Worm (Caenorhabditis elegans) whole organism, L4 larva: ENCODE measurements around the gene col-183.
"Not testable (repeated sequence)": the region's sequence is repeated elsewhere in the genome, so short reads cannot be mapped to it uniquely, and the experiment has no call there.

Experiments
- F10B5.3 ChIP-seq: sonication (generic microtip); optimal IDR thresholded peaks from 2 replicates; lab custom pipeline; 2016; ENCODE audit warnings: mild to moderate bottlenecking, missing genetic modification characterization, missing compliant biosample characterization
- F37D6.2 ChIP-seq: sonication (generic microtip); optimal IDR thresholded peaks from 2 replicates; lab custom pipeline; 2016; ENCODE audit warnings: mild to moderate bottlenecking, missing genetic modification characterization, missing compliant biosample characterization
- R02D3.7 ChIP-seq: fragments of 150-350 bp; sonication (generic microtip); optimal IDR thresholded peaks from 3 replicates; lab custom pipeline; 2014; ENCODE audit warnings: missing biosample characterization, missing genetic modification characterization
- Y48G9A.11 ChIP-seq: fragments of 200-800 bp; sonication (Bioruptor generic); IDR thresholded peaks from 2 replicates; pipeline ENCODE4 v1.3.6; 2022; ENCODE audit warnings: missing genetic modification reagents, missing genetic modification characterization, missing compliant biosample characterization
- Y75B8A.6 ChIP-seq: fragments of 200-800 bp; sonication (Bioruptor generic); IDR thresholded peaks from 2 replicates; pipeline ENCODE4 v1.3.6; 2022; ENCODE audit warnings: missing genetic modification reagents, missing genetic modification characterization, missing compliant biosample characterization
- ZK337.2 ChIP-seq: fragments of 200-800 bp; sonication (Bioruptor generic); IDR thresholded peaks from 2 replicates; pipeline ENCODE4 v1.3.6; 2022; ENCODE audit warnings: missing genetic modification reagents, missing genetic modification characterization, missing compliant biosample characterization
- ZK546.5 ChIP-seq, 2 experiments: sonication (generic microtip); optimal IDR thresholded peaks; 2 replicates each; lab custom pipeline; 2017; ENCODE audit warnings: missing biosample characterization in 2 of 2, missing genetic modification characterization in 2 of 2
- aha-1 ChIP-seq: fragments of 150-350 bp; peaks from one replicate; lab custom pipeline; 2014; ENCODE audit warnings: missing biosample characterization, missing genetic modification characterization
- aly-2 ChIP-seq: sonication (generic microtip); optimal IDR thresholded peaks from 2 replicates; lab custom pipeline; 2018; ENCODE audit warnings: missing biosample characterization, missing genetic modification characterization
- ama-1 ChIP-seq: fragments of 150-350 bp; optimal IDR thresholded peaks from 2 replicates; lab custom pipeline; 2014; ENCODE audit warnings: inconsistent platforms, mixed read lengths
- ceh-20 ChIP-seq: fragments of 200-800 bp; sonication (Bioruptor generic); IDR thresholded peaks from 2 replicates; pipeline ENCODE4 v1.3.6; 2022; ENCODE audit warnings: missing genetic modification reagents, missing genetic modification characterization, missing compliant biosample characterization
- ceh-32 ChIP-seq: sonication (generic microtip); optimal IDR thresholded peaks from 2 replicates; lab custom pipeline; 2016; ENCODE audit warnings: mild to moderate bottlenecking, missing genetic modification characterization, missing compliant biosample characterization; ENCODE audit not compliant: poor library complexity
- ctbp-1 ChIP-seq: fragments of 200-800 bp; sonication (Bioruptor generic); IDR thresholded peaks from 2 replicates; pipeline ENCODE4 v1.3.6; 2022; ENCODE audit warnings: missing genetic modification reagents, missing genetic modification characterization, missing compliant biosample characterization
- daf-12 ChIP-seq: fragments of 150-350 bp; optimal IDR thresholded peaks from 2 replicates; lab custom pipeline; 2014; ENCODE audit warnings: missing biosample characterization, missing genetic modification reagents, missing genetic modification characterization
- daf-16 ChIP-seq, 3 experiments: sonication (generic microtip); optimal IDR thresholded peaks; 2 replicates each; lab custom pipeline; 2016 to 2017; ENCODE audit warnings: missing genetic modification characterization in 3 of 3, missing genetic modification reagents in 3 of 3, mild to moderate bottlenecking in 2 of 3, missing compliant biosample characterization in 2 of 3, missing biosample characterization in 1 of 3, moderate library complexity in 1 of 3
- daf-19 ChIP-seq: fragments of 200-800 bp; sonication (Bioruptor generic); conservative IDR thresholded peaks from 2 replicates; pipeline ENCODE4 v1.3.6; 2022; ENCODE audit warnings: missing genetic modification characterization, missing compliant biosample characterization
- dmd-6 ChIP-seq: fragments of 200-800 bp; sonication (Bioruptor generic); IDR thresholded peaks from 2 replicates; pipeline ENCODE4 v1.3.6; 2022; ENCODE audit warnings: missing genetic modification reagents, missing genetic modification characterization, missing compliant biosample characterization
- dmd-9 ChIP-seq: fragments of 200-800 bp; sonication (Bioruptor generic); IDR thresholded peaks from 2 replicates; pipeline ENCODE4 v1.3.6; 2022; ENCODE audit warnings: missing genetic modification reagents, missing genetic modification characterization, missing compliant biosample characterization
- duxl-1 ChIP-seq: sonication (generic microtip); optimal IDR thresholded peaks from 2 replicates; lab custom pipeline; 2016; ENCODE audit warnings: mild to moderate bottlenecking, missing genetic modification characterization, moderate library complexity, missing compliant biosample characterization; ENCODE audit not compliant: poor library complexity
- egl-43 ChIP-seq: fragments of 200-800 bp; sonication (Bioruptor generic); IDR thresholded peaks from 2 replicates; pipeline ENCODE4 v1.3.6; 2022; ENCODE audit warnings: missing genetic modification reagents, missing genetic modification characterization, missing compliant biosample characterization
- fos-1 ChIP-seq: fragments of 150-350 bp; optimal IDR thresholded peaks from 2 replicates; lab custom pipeline; 2014; ENCODE audit warnings: missing biosample characterization, missing genetic modification characterization
- hlh-30 ChIP-seq: sonication (generic microtip); optimal IDR thresholded peaks from 2 replicates; lab custom pipeline; 2017; ENCODE audit warnings: antibody characterized with exemption, mild to moderate bottlenecking, missing genetic modification characterization, missing compliant biosample characterization; ENCODE audit not compliant: insufficient read depth
- hmg-1.1 ChIP-seq: fragments of 200-800 bp; sonication (Bioruptor generic); IDR thresholded peaks from 2 replicates; pipeline ENCODE4 v1.3.6; 2022; ENCODE audit warnings: missing genetic modification reagents, missing genetic modification characterization, missing compliant biosample characterization
- jun-1 ChIP-seq: fragments of 150-350 bp; optimal IDR thresholded peaks from 2 replicates; lab custom pipeline; 2014; ENCODE audit warnings: missing biosample characterization, missing genetic modification reagents, missing genetic modification characterization
- lin-15B ChIP-seq: fragments of 150-350 bp; sonication (generic microtip); optimal IDR thresholded peaks from 3 replicates; lab custom pipeline; 2014; ENCODE audit warnings: missing biosample characterization, missing genetic modification characterization
- lin-38 ChIP-seq: fragments of 200-800 bp; sonication (Bioruptor generic); IDR thresholded peaks from 2 replicates; pipeline ENCODE4 v1.3.6; 2022; ENCODE audit warnings: missing genetic modification reagents, missing genetic modification characterization, missing compliant biosample characterization
- lsy-2 ChIP-seq, 2 experiments: fragments of 150-350 bp in 1 of 2; sonication (generic microtip) in 1 of 2; optimal IDR thresholded peaks; 2 replicates each; lab custom pipeline; 2014 to 2017; ENCODE audit warnings: missing biosample characterization in 2 of 2, missing genetic modification characterization in 2 of 2
- madf-5 ChIP-seq, 2 experiments: fragments of 200-800 bp; sonication (Bioruptor generic); IDR thresholded peaks; 2 replicates each; pipeline ENCODE4 v1.3.6; 2022; ENCODE audit warnings: missing compliant biosample characterization in 2 of 2, missing genetic modification characterization in 2 of 2
- madf-9 ChIP-seq: fragments of 200-800 bp; sonication (Bioruptor generic); conservative IDR thresholded peaks from 2 replicates; pipeline ENCODE4 v1.3.6; 2022; ENCODE audit warnings: missing genetic modification reagents, missing genetic modification characterization, missing compliant biosample characterization
- mdt-29 ChIP-seq: fragments of 200-800 bp; sonication (Bioruptor generic); IDR thresholded peaks from 2 replicates; pipeline ENCODE4 v1.3.6; 2022; ENCODE audit warnings: missing genetic modification reagents, missing genetic modification characterization, missing compliant biosample characterization
- mxl-2 ChIP-seq: fragments of 200-800 bp; sonication (Bioruptor generic); conservative IDR thresholded peaks from 2 replicates; pipeline ENCODE4 v1.3.6; 2022; ENCODE audit warnings: missing genetic modification reagents, missing genetic modification characterization, missing compliant biosample characterization
- nhr-28 ChIP-seq: fragments of 150-350 bp; optimal IDR thresholded peaks from 2 replicates; lab custom pipeline; 2014; ENCODE audit warnings: missing biosample characterization, missing genetic modification characterization
- nhr-41 ChIP-seq: fragments of 200-800 bp; sonication (Bioruptor generic); IDR thresholded peaks from 2 replicates; pipeline ENCODE4 v1.3.6; 2022; ENCODE audit warnings: missing genetic modification reagents, missing genetic modification characterization, missing compliant biosample characterization
- nhr-42 ChIP-seq: fragments of 200-800 bp; sonication (Bioruptor generic); IDR thresholded peaks from 2 replicates; pipeline ENCODE4 v1.3.6; 2022; ENCODE audit warnings: missing genetic modification characterization, missing compliant biosample characterization
- pqm-1 ChIP-seq: sonication (generic microtip); optimal IDR thresholded peaks from 2 replicates; lab custom pipeline; 2017; ENCODE audit warnings: missing biosample characterization, missing genetic modification characterization
- rbr-2 ChIP-seq: sonication (generic microtip); optimal IDR thresholded peaks from 2 replicates; lab custom pipeline; 2016; ENCODE audit warnings: missing genotype, missing genetic modification characterization, missing compliant biosample characterization
- unc-62 ChIP-seq, 3 experiments: fragments of 150-350 bp in 1 of 3; sonication (generic microtip); optimal IDR thresholded peaks in 2 of 3; peaks in 1 of 3; 1 replicate in 1 of 3; 2 replicates in 2 of 3; lab custom pipeline; 2014 to 2017; ENCODE audit warnings: missing biosample characterization in 3 of 3, missing genetic modification characterization in 3 of 3, missing genetic modification reagents in 3 of 3, missing genotype in 1 of 3
- vab-7 ChIP-seq: fragments of 200-800 bp; sonication (Bioruptor generic); IDR thresholded peaks from 2 replicates; pipeline ENCODE4 v1.3.6; 2022; ENCODE audit warnings: missing genetic modification reagents, missing genetic modification characterization, missing compliant biosample characterization
- zip-2 ChIP-seq: fragments of 150-350 bp; optimal IDR thresholded peaks from 2 replicates; lab custom pipeline; 2014; ENCODE audit warnings: missing biosample characterization, missing genetic modification characterization

The col-183 gene

DNA sequence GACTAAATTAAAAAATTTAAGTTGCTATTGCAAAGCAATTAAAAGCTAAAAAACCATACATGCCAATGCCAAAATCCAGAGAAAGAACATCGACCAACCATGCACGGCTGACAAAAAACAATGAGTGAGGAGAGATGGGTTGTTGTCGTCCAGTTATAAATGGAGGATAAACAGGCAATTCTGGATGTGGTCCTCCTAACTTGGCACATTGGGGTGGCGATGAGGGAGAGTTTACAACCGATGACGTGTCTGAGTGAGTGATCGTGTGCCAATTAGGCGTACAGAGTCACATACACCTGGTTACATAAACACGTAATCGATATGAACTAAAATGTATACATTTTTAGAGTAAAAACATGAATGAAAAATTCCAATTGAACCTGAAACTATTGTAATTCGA, 36.2 kb downstream of the col-183 start, which contains the start of gene C29F7.10:
Gene C29F7.10 (minus strand): TSS at position 101 of the 400 bp plus-strand sequence.
- TF ChIP-seq vab-7; ceh-32 (tag; lab: Kevin White, UChicago); nhr-42 (GFP tag; lab: Robert Waterston, UW): not testable (repeated sequence)

- not testable (repeated sequence) for TF ChIP-seq ctbp-1 (GFP tag; lab: Robert Waterston, UW); jun-1 (tag; lab: Kevin White, UChicago); ceh-20 (GFP tag; lab: Robert Waterston, UW)
Measured at ce11 chrX:13428755-13429154, 38.8 kb downstream of the col-183 start, which contains the start of gene fkh-4. fkh-4 (minus strand) TSS chrX:13428855.

- peak; percentile 27 for TF ChIP-seq aha-1 (tag; lab: Kevin White, UChicago)
- no peak for TF ChIP-seq lin-38 (GFP tag; lab: Robert Waterston, UW)
Measured at ce11 chrX:13423340-13423739, 44.2 kb downstream of the col-183 start, which contains the start of gene fkh-3. fkh-3 (minus strand) TSS chrX:13423440.

DNA sequence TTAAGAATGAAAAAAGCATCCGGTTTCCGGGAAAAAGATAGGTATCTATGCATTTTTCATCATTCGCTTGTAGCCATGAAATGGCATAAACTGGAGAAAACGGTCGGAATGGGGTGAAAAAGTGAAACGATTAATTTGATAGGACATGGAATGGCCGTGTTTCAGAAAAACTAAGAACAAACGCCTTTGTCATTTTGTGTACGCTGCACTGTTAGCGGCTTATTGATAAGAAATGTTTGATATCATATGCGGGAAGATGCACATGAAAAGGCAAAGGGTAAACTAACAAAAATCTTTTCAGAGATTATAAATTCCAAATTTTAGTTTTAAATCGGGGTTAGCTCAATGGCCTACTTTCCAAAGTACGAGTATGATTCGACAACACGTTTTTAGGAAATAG, 46.5 kb downstream of the col-183 start:
- TF ChIP-seq ama-1 (lab: Kevin White, UChicago) (no peak), F37D6.2 (tag; lab: Kevin White, UChicago) (no peak), ceh-20 (GFP tag; lab: Robert Waterston, UW) (no peak), daf-19 (GFP tag; lab: Robert Waterston, UW) (no peak), rbr-2 (tag; lab: Kevin White, UChicago) (no peak), hlh-30 (no peak), dmd-9 (GFP tag; lab: Robert Waterston, UW) (no peak), lsy-2 (tag; optimal IDR thresholded peaks at IDR 0.05; lab: Kevin White, UChicago) (no peak), F10B5.3 (tag; lab: Kevin White, UChicago) (no peak), dmd-6 (GFP tag; lab: Robert Waterston, UW) (peak; percentile 72), hmg-1.1 (no peak), daf-16 (GFP tag; optimal IDR thresholded peaks at IDR 0.05; lab: Kevin White, UChicago) (no peak), daf-16 (tag; optimal IDR thresholded peaks at IDR 0.05; lab: Kevin White, UChicago) (peak; percentile 71), pqm-1 (peak; percentile 67), zip-2 (tag; lab: Kevin White, UChicago) (no peak), daf-12 (tag; lab: Kevin White, UChicago) (no peak), egl-43 (GFP tag; lab: Robert Waterston, UW) (no peak), ZK546.5 (tag; optimal IDR thresholded peaks at IDR 0.05; lab: Kevin White, UChicago) (no peak), ZK337.2 (GFP tag; lab: Robert Waterston, UW) (no peak), duxl-1 (tag; lab: Kevin White, UChicago) (no peak), nhr-28 (tag; lab: Kevin White, UChicago) (peak; percentile 63), jun-1 (tag; lab: Kevin White, UChicago) (no peak), lin-15B (tag; lab: Kevin White, UChicago) (no peak), nhr-41 (GFP tag; lab: Robert Waterston, UW) (no peak), mdt-29 (GFP tag; lab: Robert Waterston, UW) (no peak), Y48G9A.11 (GFP tag; lab: Robert Waterston, UW) (no peak), madf-9 (GFP tag; lab: Robert Waterston, UW) (no peak), R02D3.7 (tag; lab: Kevin White, UChicago) (no peak), aly-2 (tag; lab: Kevin White, UChicago) (no peak), aha-1 (tag; lab: Kevin White, UChicago) (peak; percentile 57), Y75B8A.6 (GFP tag; lab: Robert Waterston, UW) (no peak), mxl-2 (GFP tag; lab: Robert Waterston, UW) (no peak), fos-1 (tag; lab: Kevin White, UChicago) (no peak), unc-62 (GFP tag; optimal IDR thresholded peaks at IDR 0.05 in 1 of 2; lab: Kevin White, UChicago) (no peak), unc-62 (tag; optimal IDR thresholded peaks at IDR 0.05; lab: Kevin White, UChicago) (no peak), madf-5 (GFP tag; IDR thresholded peaks at IDR 0.05; lab: Robert Waterston, UW) (no peak), ctbp-1 (GFP tag; lab: Robert Waterston, UW) (no peak), lin-38 (GFP tag; lab: Robert Waterston, UW) (no peak)
